Fruit fly (Drosophila melanogaster) whole organism, prepupa: ENCODE results near the gene SLC5A11.

Source experiments
- CG11902 ChIP-seq: fragments of 200-800 bp; sonication (Bioruptor generic); optimal IDR thresholded peaks from 3 replicates; lab custom pipeline; 2016; ENCODE audit warnings: missing biosample characterization, missing genetic modification characterization
- CG15336 ChIP-seq: fragments of 200-800 bp; sonication (Bioruptor generic); IDR thresholded peaks from 2 replicates; pipeline ENCODE4 v1.3.6; 2022; ENCODE audit warnings: missing biosample characterization, missing genetic modification characterization
- CG6163 ChIP-seq: fragments of 200-800 bp; sonication (Bioruptor generic); IDR thresholded peaks from 3 replicates; pipeline ENCODE4 v1.3.6; 2022; ENCODE audit warnings: missing biosample characterization, missing genetic modification characterization
- CG9139 ChIP-seq: fragments of 200-800 bp; sonication (Bioruptor generic); optimal IDR thresholded peaks from 3 replicates; lab custom pipeline; 2017; ENCODE audit warnings: missing biosample characterization, mild to moderate bottlenecking, missing genetic modification characterization
- Eip78C ChIP-seq: fragments of 200-800 bp; sonication (Bioruptor generic); peaks from one replicate; lab custom pipeline; 2016; ENCODE audit warnings: missing biosample characterization, missing genetic modification characterization
- Eip93F ChIP-seq: fragments of 200-800 bp; sonication (Bioruptor generic); optimal IDR thresholded peaks from 2 replicates; lab custom pipeline; 2016; ENCODE audit warnings: missing biosample characterization, mild to moderate bottlenecking, missing genetic modification characterization
- net ChIP-seq: fragments of 200-800 bp; sonication (Bioruptor generic); optimal IDR thresholded peaks from 3 replicates; lab custom pipeline; 2016; ENCODE audit warnings: missing biosample characterization, missing genetic modification characterization

DNA sequence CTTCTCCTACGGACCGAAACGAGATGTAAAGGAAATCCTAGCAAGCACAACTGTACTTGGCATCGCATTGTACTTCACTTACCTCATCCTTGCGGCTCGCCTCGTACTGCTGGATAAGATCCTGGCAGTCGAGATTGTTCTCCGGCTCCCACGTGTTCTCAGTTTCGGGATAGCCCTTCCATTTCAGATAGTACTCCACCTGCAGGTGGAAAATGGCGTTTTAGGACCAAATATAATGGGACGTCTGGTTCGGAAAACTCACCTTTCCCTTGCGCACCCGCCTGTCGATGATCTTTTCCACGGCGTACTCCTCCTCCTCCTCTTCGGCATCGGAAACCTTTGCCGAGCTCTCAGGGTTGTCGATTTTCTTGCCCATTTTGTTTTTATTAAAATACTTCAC lies 5.5 kb upstream of the SLC5A11 start:
- TF ChIP-seq CG6163 (GFP tag; lab: Robert Waterston, UW) (no peak), CG11902 (GFP tag; lab: Kevin White, UChicago) (no peak), CG9139 (no peak), Eip78C (no peak), net (GFP tag; lab: Kevin White, UChicago) (no peak), CG15336 (GFP tag; lab: Robert Waterston, UW) (no peak), Eip93F (GFP tag; lab: Kevin White, UChicago) (no peak)
